Fruit fly (Drosophila melanogaster): ENCODE data around the gene aly.

The aly gene

DNA sequence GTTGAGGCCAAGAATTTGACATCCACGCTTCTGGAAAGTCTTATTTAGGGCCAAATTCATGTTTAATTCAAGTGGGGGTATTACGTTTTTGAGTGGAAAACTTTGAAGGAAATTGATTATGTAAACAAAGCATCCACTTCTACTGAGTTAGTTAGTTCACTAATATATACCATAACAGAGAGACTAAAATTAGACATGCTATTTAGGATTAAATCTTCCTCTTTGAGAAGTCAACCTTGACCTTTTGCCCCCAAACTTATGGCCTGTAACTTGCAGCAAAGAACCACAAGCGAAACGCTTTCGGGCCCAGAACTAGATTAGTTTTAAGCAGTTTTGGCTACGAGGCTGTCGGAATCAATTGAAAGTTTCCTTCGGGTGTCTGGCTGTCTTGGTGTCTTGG lies 9.2 kb downstream of the aly start, which contains the start of gene CG32487:
Gene CG32487, minus strand, starts transcription at position 101 of the 400 bp plus-strand sequence.
- TF ChIP-seq CG32264 (GFP tag; optimal IDR thresholded peaks at IDR 0.05) (no peak), Sp1 (GFP tag; optimal IDR thresholded peaks at IDR 0.05) (no peak), CG9705 (GFP tag; optimal IDR thresholded peaks at IDR 0.05) (no peak), fru (GFP tag; optimal IDR thresholded peaks at IDR 0.05) (no peak), lola (GFP tag; optimal IDR thresholded peaks at IDR 0.05) (no peak), woc (GFP tag; optimal IDR thresholded peaks at IDR 0.05) (no peak), Hr83 (GFP tag; optimal IDR thresholded peaks at IDR 0.05; ENCODE audit: poor library complexity, severe bottlenecking) (no peak), sv (GFP tag; optimal IDR thresholded peaks at IDR 0.05) (no peak), N (GFP tag; optimal IDR thresholded peaks at IDR 0.05) (no peak), rgr (GFP tag; optimal IDR thresholded peaks at IDR 0.05) (no peak), Hr78 (GFP tag; optimal IDR thresholded peaks at IDR 0.05) (no peak), Rel (GFP tag; optimal IDR thresholded peaks at IDR 0.05) (no peak), Rel (tag; optimal IDR thresholded peaks at IDR 0.05) (no peak), Vsx2 (GFP tag; optimal IDR thresholded peaks at IDR 0.05; ENCODE audit: partially characterized antibody) (no peak), Jra (GFP tag; optimal IDR thresholded peaks at IDR 0.05) (no peak), HLH106 (tag; optimal IDR thresholded peaks at IDR 0.05) (no peak), Dfd (GFP tag; optimal IDR thresholded peaks at IDR 0.05) (no peak), foxo (GFP tag; optimal IDR thresholded peaks at IDR 0.05) (no peak), OdsH (GFP tag; optimal IDR thresholded peaks at IDR 0.05) (no peak)

DNA sequence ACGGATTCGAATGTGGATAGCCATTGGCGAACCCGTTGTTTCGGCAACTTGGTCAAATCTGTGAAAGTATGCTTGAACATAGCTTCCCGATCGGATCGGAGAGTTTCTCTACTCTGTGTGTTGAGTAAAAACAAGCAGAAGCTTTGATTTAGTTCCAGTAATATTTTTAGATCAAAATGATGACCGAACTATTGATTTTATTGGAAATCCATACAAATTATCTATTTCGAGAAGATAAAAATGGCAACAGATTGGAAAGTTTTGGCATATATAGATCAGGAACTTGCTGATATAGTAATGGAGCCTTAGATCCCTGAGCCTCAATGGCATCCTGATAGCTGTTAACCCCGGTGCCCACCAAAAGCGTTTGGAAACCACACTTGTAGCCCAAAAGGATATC lies 10.4 kb downstream of the aly start, which contains the start of gene CG32488:
Gene CG32488, minus strand, starts transcription at position 101 of the 400 bp plus-strand sequence.
- TF ChIP-seq Hr78 (GFP tag; optimal IDR thresholded peaks at IDR 0.05) (no peak), CG32264 (GFP tag; optimal IDR thresholded peaks at IDR 0.05) (no peak), sv (GFP tag; optimal IDR thresholded peaks at IDR 0.05) (no peak), Jra (GFP tag; optimal IDR thresholded peaks at IDR 0.05) (no peak), OdsH (GFP tag; optimal IDR thresholded peaks at IDR 0.05) (no peak), Vsx2 (GFP tag; optimal IDR thresholded peaks at IDR 0.05; ENCODE audit: partially characterized antibody) (no peak), woc (GFP tag; optimal IDR thresholded peaks at IDR 0.05) (no peak), Dfd (GFP tag; optimal IDR thresholded peaks at IDR 0.05) (no peak), Myc (optimal IDR thresholded peaks at IDR 0.05) (no peak)

DNA sequence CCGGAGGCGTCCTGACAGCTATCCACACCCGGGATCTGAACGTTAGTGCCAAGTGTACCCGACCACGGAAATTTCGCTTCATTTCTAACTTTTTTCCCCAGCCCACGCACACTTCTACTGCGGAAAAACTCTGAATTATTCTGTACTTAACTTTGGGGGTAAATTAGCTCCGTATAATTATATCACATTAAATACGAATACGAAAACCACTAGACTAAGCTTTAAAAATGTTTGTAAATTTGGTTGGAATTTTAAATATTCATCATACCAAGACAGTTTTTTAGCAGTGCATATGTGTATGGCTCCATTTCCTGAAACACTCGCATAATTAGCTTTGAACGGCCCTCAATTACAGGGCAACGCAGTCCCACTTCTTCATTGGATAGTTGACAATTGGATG lies 12.8 kb downstream of the aly start:
- TF ChIP-seq psq (GFP tag; optimal IDR thresholded peaks at IDR 0.05), result no peak
- no peak for TF ChIP-seq foxo (GFP tag; optimal IDR thresholded peaks at IDR 0.05)
- TF ChIP-seq Hnf4 (GFP tag; optimal IDR thresholded peaks at IDR 0.05), result no peak
- no peak for TF ChIP-seq Hr78 (GFP tag; optimal IDR thresholded peaks at IDR 0.05)
- TF ChIP-seq sv (GFP tag; optimal IDR thresholded peaks at IDR 0.05), result no peak
- no peak for TF ChIP-seq Dfd (GFP tag; optimal IDR thresholded peaks at IDR 0.05)
- no peak for TF ChIP-seq CG9705 (GFP tag; optimal IDR thresholded peaks at IDR 0.05)
- TF ChIP-seq Dif (GFP tag; optimal IDR thresholded peaks at IDR 0.05; ENCODE audit: partially characterized antibody), result no peak
- no peak for TF ChIP-seq GATAd (GFP tag; optimal IDR thresholded peaks at IDR 0.05)
- no peak for TF ChIP-seq CrebA (GFP tag; optimal IDR thresholded peaks at IDR 0.05; ENCODE audit: borderline replicate concordance)
- no peak for TF ChIP-seq tai (GFP tag; optimal IDR thresholded peaks at IDR 0.05)
- no peak for TF ChIP-seq dl (GFP tag; optimal IDR thresholded peaks at IDR 0.05; ENCODE audit: insufficient read depth in 1 of 2, partially characterized antibody in 2 of 2)

DNA sequence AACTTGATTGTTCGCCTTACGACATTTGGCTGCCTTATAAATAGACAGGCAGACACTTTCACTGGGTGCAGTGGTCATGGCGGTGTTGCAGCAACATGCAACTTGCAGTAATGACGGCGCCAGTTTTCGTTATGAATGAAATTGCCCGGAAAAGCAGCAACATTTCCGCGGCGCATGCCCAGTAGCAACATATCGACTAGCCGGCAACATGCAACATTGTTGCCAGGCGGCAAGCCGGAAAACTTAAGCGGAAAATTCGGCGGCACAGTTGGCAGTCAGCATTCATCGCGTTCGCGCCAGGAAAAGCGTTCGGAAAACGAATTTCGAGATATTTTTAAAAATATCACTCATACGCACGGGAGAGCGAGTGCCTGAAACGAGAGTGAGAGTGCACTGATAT lies 24.9 kb downstream of the aly start, which contains the start of gene FMRFaR:
Gene FMRFaR, plus strand, starts transcription at position 272 of the 400 bp plus-strand sequence.
- no peak for TF ChIP-seq psq (GFP tag; optimal IDR thresholded peaks at IDR 0.05)
- no peak for TF ChIP-seq Hnf4 (GFP tag; optimal IDR thresholded peaks at IDR 0.05)
- TF ChIP-seq Myc (optimal IDR thresholded peaks at IDR 0.05), result no peak
- TF ChIP-seq foxo (GFP tag; optimal IDR thresholded peaks at IDR 0.05), result no peak
- no peak for TF ChIP-seq fru (GFP tag; optimal IDR thresholded peaks at IDR 0.05)
- no peak for TF ChIP-seq sage (GFP tag; optimal IDR thresholded peaks at IDR 0.05)
- no peak for TF ChIP-seq Sp1 (GFP tag; optimal IDR thresholded peaks at IDR 0.05)
- TF ChIP-seq Mio (GFP tag; optimal IDR thresholded peaks at IDR 0.05), result no peak
- no peak for TF ChIP-seq Rel (GFP tag; optimal IDR thresholded peaks at IDR 0.05)
- no peak for TF ChIP-seq Rel (tag; optimal IDR thresholded peaks at IDR 0.05)
- no peak for TF ChIP-seq Abd-B (GFP tag; optimal IDR thresholded peaks at IDR 0.05)

DNA sequence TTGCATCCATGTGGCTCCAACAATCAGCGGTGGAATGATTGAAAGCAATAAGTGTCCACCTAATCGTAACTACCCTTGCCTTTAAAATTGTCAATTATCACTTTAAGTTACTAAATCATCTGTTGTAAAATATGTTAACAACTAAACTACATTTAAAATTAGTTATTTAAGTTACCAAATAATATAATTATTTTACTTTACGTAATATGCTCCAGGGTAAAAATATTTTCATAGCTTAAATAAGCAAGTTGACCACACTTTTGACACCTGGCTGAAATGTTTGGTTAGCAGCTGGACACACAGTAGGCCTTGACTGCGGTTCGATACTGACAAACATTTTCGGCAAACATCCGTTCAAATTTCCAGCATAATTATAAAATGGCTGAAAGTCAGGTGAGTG lies 31.4 kb downstream of the aly start, which contains the start of gene CG2113:
Gene CG2113, plus strand, starts transcription at position 301 of the 400 bp plus-strand sequence.
- TF ChIP-seq Dif (GFP tag; optimal IDR thresholded peaks at IDR 0.05; ENCODE audit: partially characterized antibody), result no peak
- TF ChIP-seq psq (GFP tag; optimal IDR thresholded peaks at IDR 0.05), result no peak
- no peak for TF ChIP-seq Mio (GFP tag; optimal IDR thresholded peaks at IDR 0.05)
- TF ChIP-seq Rel (GFP tag; optimal IDR thresholded peaks at IDR 0.05), result no peak
- no peak for TF ChIP-seq Rel (tag; optimal IDR thresholded peaks at IDR 0.05)
- no peak for TF ChIP-seq sage (GFP tag; optimal IDR thresholded peaks at IDR 0.05)
- TF ChIP-seq Sp1 (GFP tag; optimal IDR thresholded peaks at IDR 0.05), result no peak
- TF ChIP-seq jim (GFP tag; optimal IDR thresholded peaks at IDR 0.05), result no peak
- TF ChIP-seq Abd-B (GFP tag; optimal IDR thresholded peaks at IDR 0.05), result no peak
- TF ChIP-seq Jra (GFP tag; optimal IDR thresholded peaks at IDR 0.05), result no peak
- TF ChIP-seq woc (GFP tag; optimal IDR thresholded peaks at IDR 0.05), result no peak
- TF ChIP-seq pan (optimal IDR thresholded peaks at IDR 0.05), result no peak
